Fruit fly (Drosophila melanogaster) whole organism, embryonic: Measurements from ENCODE around the gene CG15249.

ENCODE experiments used
- Atf3 ChIP-seq: fragments of 200-800 bp; sonication (Bioruptor generic); optimal IDR thresholded peaks from 3 replicates; lab custom pipeline; 2016; ENCODE audit warnings: missing biosample characterization, missing genetic modification characterization
- CG10209 ChIP-seq: fragments of 200-800 bp; sonication (Bioruptor generic); optimal IDR thresholded peaks from 3 replicates; lab custom pipeline; 2017; ENCODE audit warnings: missing biosample characterization, mild to moderate bottlenecking, missing genetic modification characterization, missing genetic modification reagents
- CG11723 ChIP-seq: fragments of 200-800 bp; sonication (Bioruptor generic); optimal IDR thresholded peaks from 2 replicates; lab custom pipeline; 2017; ENCODE audit warnings: missing biosample characterization, mild to moderate bottlenecking, missing genetic modification characterization
- CG13894 ChIP-seq: fragments of 200-800 bp; sonication (Bioruptor generic); optimal IDR thresholded peaks from 3 replicates; lab custom pipeline; 2018; ENCODE audit warnings: missing biosample characterization, mild to moderate bottlenecking, missing genetic modification characterization, moderate library complexity
- CG1603 ChIP-seq: fragments of 200-800 bp; sonication (Bioruptor generic); optimal IDR thresholded peaks from 2 replicates; lab custom pipeline; 2019; ENCODE audit warnings: missing biosample characterization, mild to moderate bottlenecking, missing genetic modification characterization, moderate library complexity
- CG17186 ChIP-seq: fragments of 200-800 bp; sonication (Bioruptor generic); optimal IDR thresholded peaks from 3 replicates; lab custom pipeline; 2017; ENCODE audit warnings: missing biosample characterization, missing genetic modification reagents, missing genetic modification characterization
- CG2129 ChIP-seq: fragments of 200-800 bp; sonication (Bioruptor generic); IDR thresholded peaks from 2 replicates; pipeline ENCODE4 v1.3.6; 2022; ENCODE audit warnings: missing biosample characterization, missing genetic modification characterization; ENCODE audit not compliant: partially characterized antibody
- CG33213 ChIP-seq: fragments of 200-800 bp; sonication (Bioruptor generic); optimal IDR thresholded peaks from 3 replicates; lab custom pipeline; 2016; ENCODE audit warnings: missing biosample characterization, missing genetic modification characterization
- CG33557 ChIP-seq: fragments of 200-800 bp; sonication (Bioruptor generic); optimal IDR thresholded peaks from 2 replicates; lab custom pipeline; 2019; ENCODE audit warnings: missing biosample characterization, mild to moderate bottlenecking, missing genetic modification characterization, moderate library complexity
- CG34376 ChIP-seq: fragments of 200-800 bp; sonication (Bioruptor generic); optimal IDR thresholded peaks from 2 replicates; lab custom pipeline; 2018; ENCODE audit warnings: missing biosample characterization, mild to moderate bottlenecking, missing genetic modification characterization
- Deaf1 ChIP-seq: fragments of 200-800 bp; optimal IDR thresholded peaks from 3 replicates; lab custom pipeline; 2019; ENCODE audit warnings: missing biosample characterization, mild to moderate bottlenecking, missing genetic modification characterization, moderate library complexity
- Dll ChIP-seq: fragments of 200-800 bp; sonication (Bioruptor generic); IDR thresholded peaks from 4 replicates; pipeline ENCODE4 v1.3.6; 2022; ENCODE audit warnings: missing biosample characterization, missing genetic modification characterization; ENCODE audit not compliant: partially characterized antibody
- Ets65A ChIP-seq: fragments of 200-800 bp; sonication (Bioruptor generic); peaks from one replicate; lab custom pipeline; 2016; ENCODE audit warnings: missing biosample characterization, missing genetic modification characterization
- Ets97D ChIP-seq: fragments of 200-800 bp; sonication (Bioruptor generic); optimal IDR thresholded peaks from 3 replicates; lab custom pipeline; 2016; ENCODE audit warnings: missing biosample characterization, missing genetic modification characterization
- Fer3 ChIP-seq: fragments of 200-800 bp; sonication (Bioruptor generic); optimal IDR thresholded peaks from 2 replicates; lab custom pipeline; 2018; ENCODE audit warnings: missing biosample characterization, mild to moderate bottlenecking, missing genetic modification characterization, moderate library complexity
- Hey ChIP-seq: fragments of 200-800 bp; sonication (Bioruptor generic); optimal IDR thresholded peaks from 3 replicates; lab custom pipeline; 2018; ENCODE audit warnings: missing biosample characterization, mild to moderate bottlenecking, missing genetic modification characterization
- Hr78 ChIP-seq, 2 experiments: fragments of 200-800 bp in 1 of 2; fragments of >200 bp in 1 of 2; sonication (Bioruptor generic) in 1 of 2; optimal IDR thresholded peaks; 2 replicates each; lab custom pipeline; 2017 to 2019; ENCODE audit warnings: missing biosample characterization in 2 of 2, missing genetic modification characterization in 2 of 2, mild to moderate bottlenecking in 1 of 2, moderate library complexity in 1 of 2
- Med ChIP-seq: fragments of 200-800 bp; sonication (Bioruptor generic); peaks from one replicate; lab custom pipeline; 2016; ENCODE audit warnings: missing biosample characterization, missing genetic modification characterization, mild to moderate bottlenecking, inconsistent platforms, moderate library complexity
- Myb ChIP-seq: fragments of 200-800 bp; sonication (Bioruptor generic); optimal IDR thresholded peaks from 2 replicates; lab custom pipeline; 2016; ENCODE audit warnings: missing biosample characterization, missing genetic modification characterization
- NK7.1 ChIP-seq: fragments of 200-800 bp; sonication (Bioruptor generic); optimal IDR thresholded peaks from 3 replicates; lab custom pipeline; 2016; ENCODE audit warnings: missing biosample characterization, missing genetic modification characterization
- Rx ChIP-seq: fragments of 200-800 bp; sonication (Bioruptor generic); IDR thresholded peaks from 2 replicates; pipeline ENCODE4 v1.3.6; 2022; ENCODE audit warnings: missing biosample characterization, missing genetic modification characterization
- Trl ChIP-seq, 3 experiments: fragments of >200 bp in 2 of 3; fragments of 200-800 bp in 1 of 3; sonication (Bioruptor generic) in 1 of 3; optimal IDR thresholded peaks; 2 replicates in 1 of 3; 3 replicates in 2 of 3; lab custom pipeline; 2016 to 2017; ENCODE audit warnings: missing biosample characterization in 1 of 3, missing genetic modification characterization in 1 of 3
- ab ChIP-seq: fragments of 200-800 bp; sonication (Bioruptor generic); optimal IDR thresholded peaks from 2 replicates; lab custom pipeline; 2016; ENCODE audit warnings: missing biosample characterization, missing genetic modification characterization
- chinmo ChIP-seq: fragments of 200-800 bp; sonication (Bioruptor generic); IDR thresholded peaks from 4 replicates; pipeline ENCODE4 v1.3.6; 2022; ENCODE audit warnings: missing biosample characterization, missing genetic modification characterization; ENCODE audit not compliant: partially characterized antibody
- crol ChIP-seq: fragments of 200-800 bp; sonication (Bioruptor generic); IDR thresholded peaks from 2 replicates; pipeline ENCODE4 v1.3.6; 2022; ENCODE audit warnings: missing biosample characterization, missing genetic modification characterization
- dpn ChIP-seq, 2 experiments: fragments of 200-800 bp; sonication (Bioruptor generic); optimal IDR thresholded peaks; 3 replicates each; lab custom pipeline; 2016; ENCODE audit warnings: missing biosample characterization in 2 of 2, missing genetic modification characterization in 2 of 2
- fru ChIP-seq: fragments of >200 bp; optimal IDR thresholded peaks from 2 replicates; lab custom pipeline; 2017
- ftz-f1 ChIP-seq: fragments of 200-800 bp; sonication (Bioruptor generic); optimal IDR thresholded peaks from 2 replicates; lab custom pipeline; 2016; ENCODE audit warnings: missing biosample characterization, missing genetic modification characterization
- hb ChIP-seq: fragments of 200-800 bp; sonication (Bioruptor generic); IDR thresholded peaks from 3 replicates; pipeline ENCODE4 v1.3.6; 2022; ENCODE audit warnings: missing biosample characterization, missing genetic modification characterization; ENCODE audit not compliant: partially characterized antibody
- lmd ChIP-seq: fragments of 200-800 bp; sonication (Bioruptor generic); IDR thresholded peaks from 2 replicates; pipeline ENCODE4 v1.3.6; 2022; ENCODE audit warnings: missing biosample characterization, missing genetic modification characterization
- ranshi ChIP-seq: fragments of 200-800 bp; sonication (Bioruptor generic); IDR thresholded peaks from 2 replicates; pipeline ENCODE4 v1.3.6; 2022; ENCODE audit warnings: missing biosample characterization, missing genetic modification characterization
- sug ChIP-seq: fragments of 200-800 bp; optimal IDR thresholded peaks from 2 replicates; lab custom pipeline; 2019; ENCODE audit warnings: missing biosample characterization, mild to moderate bottlenecking, missing genetic modification characterization, moderate library complexity
- tll ChIP-seq, 2 experiments: fragments of 200-800 bp in 1 of 2; fragments of >200 bp in 1 of 2; sonication (Bioruptor generic) in 1 of 2; optimal IDR thresholded peaks; 2 replicates each; lab custom pipeline; 2017 to 2019; ENCODE audit warnings: missing biosample characterization in 2 of 2, missing genetic modification characterization in 2 of 2, mild to moderate bottlenecking in 1 of 2, moderate library complexity in 1 of 2
- usp ChIP-seq: fragments of >200 bp; optimal IDR thresholded peaks from 2 replicates; lab custom pipeline; 2017; ENCODE audit warnings: missing biosample characterization, missing genetic modification characterization
- vnd ChIP-seq: fragments of 200-800 bp; sonication (Bioruptor generic); IDR thresholded peaks from 3 replicates; pipeline ENCODE4 v1.3.6; 2022; ENCODE audit warnings: missing biosample characterization, missing genetic modification characterization; ENCODE audit not compliant: partially characterized antibody
- zen ChIP-seq: fragments of 200-800 bp; sonication (Bioruptor generic); optimal IDR thresholded peaks from 3 replicates; lab custom pipeline; 2018; ENCODE audit warnings: missing biosample characterization, mild to moderate bottlenecking, missing genetic modification characterization, moderate library complexity

Gene CG15249

dm6 chrX:9882900-9883299 is 16.5 kb downstream of the CG15249 start:
- no peak for TF ChIP-seq Fer3 (tag; lab: Kevin White, UChicago)
- TF ChIP-seq usp (GFP tag; lab: Kevin White, UChicago), result no peak
- TF ChIP-seq dpn (GFP tag; optimal IDR thresholded peaks at IDR 0.05; lab: Kevin White, UChicago), result no peak
- TF ChIP-seq CG2129 (GFP tag; lab: Robert Waterston, UW), result no peak
- TF ChIP-seq Hey, result no peak
- no peak for TF ChIP-seq CG17186 (GFP tag; lab: Kevin White, UChicago)
- no peak for TF ChIP-seq CG13894 (tag; lab: Kevin White, UChicago)
- TF ChIP-seq CG10209 (GFP tag; lab: Kevin White, UChicago), result no peak
- no peak for TF ChIP-seq sug
- no peak for TF ChIP-seq ranshi
- no peak for TF ChIP-seq zen (tag; lab: Kevin White, UChicago)
- no peak for TF ChIP-seq Myb (GFP tag; lab: Kevin White, UChicago)
- no peak for TF ChIP-seq Atf3 (GFP tag; lab: Kevin White, UChicago)
- TF ChIP-seq, all 482 proteins: peak for 0

- no peak for TF ChIP-seq Rx
- peak in 1 of 2 experiments; percentile 8 for TF ChIP-seq Trl (optimal IDR thresholded peaks at IDR 0.05; lab: Kevin White, UChicago)
- TF ChIP-seq Trl (GFP tag; optimal IDR thresholded peaks at IDR 0.05; lab: Kevin White, UChicago), result no peak
- peak; percentile 57 for TF ChIP-seq Deaf1 (tag; lab: Kevin White, UChicago)
- peak; percentile 56; the same call in 1 of the 4 replicates for TF ChIP-seq chinmo (GFP tag; lab: Robert Waterston, UW)
Observed at dm6 chrX:9881746-9882145, 17.6 kb downstream of the CG15249 start, which contains the start of gene CG9689. CG9689 (plus strand) TSS chrX:9881953.

dm6 chrX:9879570-9879969 is 19.8 kb downstream of the CG15249 start, which contains the start of gene CG9686:
CG9686 (plus strand) TSS chrX:9879870.
- no peak for TF ChIP-seq Ets65A
- no peak for TF ChIP-seq CG1603 (tag; lab: Kevin White, UChicago)
- TF ChIP-seq Ets97D, result no peak
- no peak for TF ChIP-seq ab
- TF ChIP-seq CG33557 (GFP tag; lab: Kevin White, UChicago), result no peak
- TF ChIP-seq CG11723 (GFP tag; lab: Kevin White, UChicago), result no peak
- TF ChIP-seq NK7.1, result no peak
- no peak for TF ChIP-seq CG33213 (GFP tag; lab: Kevin White, UChicago)
- TF ChIP-seq vnd (GFP tag; lab: Robert Waterston, UW), result no peak
- TF ChIP-seq hb (GFP tag; lab: Robert Waterston, UW), result no peak
- TF ChIP-seq Dll (GFP tag; lab: Robert Waterston, UW), result no peak
- no peak for TF ChIP-seq Trl (optimal IDR thresholded peaks at IDR 0.05; lab: Kevin White, UChicago)
- TF ChIP-seq Trl (GFP tag; optimal IDR thresholded peaks at IDR 0.05; lab: Kevin White, UChicago), result no peak
- no peak for TF ChIP-seq lmd (GFP tag; lab: Robert Waterston, UW)
- TF ChIP-seq, all 482 proteins: peak for 0

dm6 chrX:9878125-9878524 is 21.3 kb downstream of the CG15249 start, which contains the start of gene CG1468:
CG1468 (plus strand) TSS chrX:9878422.
- peak; percentile 76 for TF ChIP-seq ftz-f1 (GFP tag; lab: Kevin White, UChicago)
- TF ChIP-seq crol (GFP tag; lab: Robert Waterston, UW), result peak; percentile 42; the same call in 1 of the 2 replicates
- peak; percentile 24 for TF ChIP-seq Med (GFP tag; lab: Kevin White, UChicago)
- no peak for TF ChIP-seq fru (lab: Kevin White, UChicago)
- peak in 1 of 2 experiments; percentile 53 for TF ChIP-seq Hr78 (GFP tag; optimal IDR thresholded peaks at IDR 0.05; lab: Kevin White, UChicago)
- TF ChIP-seq CG34376, result peak; percentile 4
- TF ChIP-seq tll (GFP tag; optimal IDR thresholded peaks at IDR 0.05; lab: Kevin White, UChicago), result no peak
- TF ChIP-seq chinmo (GFP tag; lab: Robert Waterston, UW), result 0 out of 4 replicates have a peak, but pooled peaks have one; percentile 15
